Worm (Caenorhabditis elegans): ENCODE measurements around the gene T02G5.14.

T02G5.14 gene

ce11 chrII:7049470-7049869 lies 34.7 kb upstream of the T02G5.14 start:
- TF ChIP-seq zfh-2 (GFP tag; conservative IDR thresholded peaks at IDR 0.05) (peak; percentile 77), B0336.3 (GFP tag; IDR thresholded peaks at IDR 0.05) (no peak), mcd-1 (GFP tag; IDR thresholded peaks at IDR 0.05) (0 out of 2 replicates have a peak, but pooled peaks have one; percentile 33), madf-6 (GFP tag; IDR thresholded peaks at IDR 0.05) (0 out of 2 replicates have a peak, but pooled peaks have one; percentile 19), ztf-22 (GFP tag; optimal IDR thresholded peaks at IDR 0.05) (no peak), dox-1 (GFP tag; IDR thresholded peaks at IDR 0.05) (no peak), madf-10 (tag; optimal IDR thresholded peaks at IDR 0.05) (no peak), ceh-91 (GFP tag; IDR thresholded peaks at IDR 0.05) (no peak), F57C9.4 (tag; optimal IDR thresholded peaks at IDR 0.05) (no peak), F52B5.7 (tag; optimal IDR thresholded peaks at IDR 0.05) (peak; percentile 27), ztf-25 (GFP tag; IDR thresholded peaks at IDR 0.05) (no peak), egrh-3 (GFP tag; IDR thresholded peaks at IDR 0.05) (peak; percentile 47; the same call in 1 of the 2 replicates), die-1 (tag; optimal IDR thresholded peaks at IDR 0.05) (peak; percentile 13)

ce11 chrII:7050021-7050722 lies 33.9 kb upstream of the T02G5.14 start, which contains the start of the genes tcer-1 and ZK1127.5:
tcer-1 (minus strand) TSS chrII:7050071.
ZK1127.5 (plus strand) TSS chrII:7050672.
- TF ChIP-seq ztf-18 (tag; optimal IDR thresholded peaks at IDR 0.05) (no peak), lsl-1 (GFP tag; optimal IDR thresholded peaks at IDR 0.05) (peak; percentile 65), nhr-80 (tag; optimal IDR thresholded peaks at IDR 0.05) (peak; percentile 1), snpc-1.1 (tag; optimal IDR thresholded peaks at IDR 0.05; ENCODE audit: insufficient read depth) (peak; percentile 31), madf-8 (GFP tag; conservative IDR thresholded peaks at IDR 0.05) (peak; percentile 60), snpc-3.4 (tag; optimal IDR thresholded peaks at IDR 0.05) (peak; percentile 47), ztf-3 (GFP tag; optimal IDR thresholded peaks at IDR 0.05) (no peak), F33H1.4 (GFP tag; IDR thresholded peaks at IDR 0.05) (0 out of 2 replicates have a peak, but pooled peaks have one; percentile 44), snpc-4 (GFP tag; optimal IDR thresholded peaks at IDR 0.05) (no peak), snpc-4 (tag; optimal IDR thresholded peaks at IDR 0.05) (peak in 3 of 4 experiments; percentile 8 to 16 (median 13)), snpc-1.3 (tag; optimal IDR thresholded peaks at IDR 0.05; ENCODE audit: insufficient read depth) (peak; percentile 56), ztf-6 (GFP tag; IDR thresholded peaks at IDR 0.05) (no peak), dpl-1 (GFP tag; optimal IDR thresholded peaks at IDR 0.05) (peak; percentile 63), cebp-1 (GFP tag; IDR thresholded peaks at IDR 0.05) (no peak), cebp-1 (tag; optimal IDR thresholded peaks at IDR 0.05) (peak; percentile 1), Y95B8A.8 (GFP tag; IDR thresholded peaks at IDR 0.05) (no peak), lin-35 (GFP tag; optimal IDR thresholded peaks at IDR 0.05) (peak in 1 of 3 experiments; percentile 57), dox-1 (GFP tag; IDR thresholded peaks at IDR 0.05) (peak; percentile 79), D2030.7 (GFP tag; IDR thresholded peaks at IDR 0.05) (0 out of 2 replicates have a peak, but pooled peaks have one; percentile 13), sea-2 (GFP tag; IDR thresholded peaks at IDR 0.05) (no peak), nfya-2 (GFP tag; IDR thresholded peaks at IDR 0.05) (no peak), F37B4.10 (GFP tag; IDR thresholded peaks at IDR 0.05) (no peak), zim-3 (tag; optimal IDR thresholded peaks at IDR 0.05) (no peak), madf-6 (GFP tag; IDR thresholded peaks at IDR 0.05) (peak; percentile 69), efl-1 (GFP tag; optimal IDR thresholded peaks at IDR 0.05) (peak; percentile 87), ceh-91 (GFP tag; IDR thresholded peaks at IDR 0.05) (peak; percentile 57; the same call in 1 of the 2 replicates), fkh-3 (tag; optimal IDR thresholded peaks at IDR 0.05) (no peak), madf-3 (GFP tag; IDR thresholded peaks at IDR 0.05) (peak; percentile 95), lin-54 (GFP tag; optimal IDR thresholded peaks at IDR 0.05) (peak; percentile 60), hmg-1.2 (GFP tag; IDR thresholded peaks at IDR 0.05) (peak; percentile 39; the same call in 1 of the 2 replicates), mcd-1 (GFP tag; IDR thresholded peaks at IDR 0.05) (peak; percentile 94), tbp1 (GFP tag; optimal IDR thresholded peaks at IDR 0.05) (peak; percentile 26), attf-5 (GFP tag; optimal IDR thresholded peaks at IDR 0.05) (peak; percentile 69), tlf-1 (GFP tag; optimal IDR thresholded peaks at IDR 0.05) (no peak)
